Worm (Caenorhabditis elegans): ENCODE data around the gene cng-1.

DNA sequence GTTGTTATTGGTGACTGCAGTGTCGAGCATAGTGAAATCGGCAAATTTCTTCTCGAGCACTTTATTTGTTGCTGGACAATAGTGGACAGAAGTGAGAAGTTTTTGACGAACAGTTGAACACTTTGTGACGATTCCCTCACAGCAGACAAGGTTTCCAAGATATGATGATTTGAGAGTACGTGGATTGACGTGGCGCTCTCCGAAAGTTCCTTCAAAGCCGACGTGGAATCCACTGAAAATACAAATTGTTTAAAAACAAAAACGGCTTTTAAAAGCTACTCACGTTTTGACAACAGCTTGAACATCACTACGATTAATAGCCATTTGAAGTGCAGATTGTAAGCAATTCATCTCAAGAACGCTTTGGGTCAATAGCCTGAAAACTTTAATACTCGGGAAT is 27.7 kb upstream of the cng-1 start:
- no peak for TF ChIP-seq lin-39 (tag; optimal IDR thresholded peaks at IDR 0.05)
- no peak for TF ChIP-seq nhr-237 (tag; optimal IDR thresholded peaks at IDR 0.05)
- TF ChIP-seq egl-13 (tag; optimal IDR thresholded peaks at IDR 0.05): no peak
- TF ChIP-seq irx-1 (tag; optimal IDR thresholded peaks at IDR 0.05): no peak
- no peak for TF ChIP-seq lsy-2 (tag; optimal IDR thresholded peaks at IDR 0.05)
- no peak for TF ChIP-seq pag-3 (tag; optimal IDR thresholded peaks at IDR 0.05; ENCODE audit: borderline replicate concordance, insufficient read depth)
